Fruit fly (Drosophila melanogaster) whole organism, embryonic: ENCODE measurements around the gene bun.

Source experiments
- Aef1 ChIP-seq: fragments of 200-800 bp; sonication (Bioruptor generic); IDR thresholded peaks from 3 replicates; pipeline ENCODE4 v1.3.6; 2022; ENCODE audit warnings: missing biosample characterization, missing genetic modification characterization
- Blimp-1 ChIP-seq: fragments of 200-800 bp; sonication (Bioruptor generic); optimal IDR thresholded peaks from 3 replicates; lab custom pipeline; 2018; ENCODE audit warnings: missing biosample characterization, missing genetic modification characterization, mild to moderate bottlenecking, moderate library complexity, missing genetic modification reagents
- CG10267 ChIP-seq: fragments of 200-800 bp; sonication (Bioruptor generic); optimal IDR thresholded peaks from 2 replicates; lab custom pipeline; 2018; ENCODE audit warnings: missing biosample characterization, mild to moderate bottlenecking, missing genetic modification characterization, moderate library complexity
- CG10431 ChIP-seq: fragments of 200-800 bp; sonication (Bioruptor generic); optimal IDR thresholded peaks from 3 replicates; lab custom pipeline; 2018; ENCODE audit warnings: missing biosample characterization, mild to moderate bottlenecking, missing genetic modification characterization
- CG10654 ChIP-seq: fragments of 200-800 bp; sonication (Bioruptor generic); optimal IDR thresholded peaks from 2 replicates; lab custom pipeline; 2016; ENCODE audit warnings: missing biosample characterization, missing genetic modification characterization
- CG10979 ChIP-seq: fragments of 200-800 bp; sonication (Bioruptor generic); optimal IDR thresholded peaks from 2 replicates; lab custom pipeline; 2018; ENCODE audit warnings: missing biosample characterization, mild to moderate bottlenecking, missing genetic modification characterization, moderate library complexity
- CG12071 ChIP-seq: fragments of 200-800 bp; sonication (Bioruptor generic); optimal IDR thresholded peaks from 3 replicates; lab custom pipeline; 2018; ENCODE audit warnings: missing biosample characterization, mild to moderate bottlenecking, missing genetic modification characterization
- CG13296 ChIP-seq: fragments of 200-800 bp; sonication (Bioruptor generic); optimal IDR thresholded peaks from 3 replicates; lab custom pipeline; 2018; ENCODE audit warnings: missing biosample characterization, mild to moderate bottlenecking, missing genetic modification characterization
- CG13424 ChIP-seq: fragments of 200-800 bp; sonication (Bioruptor generic); optimal IDR thresholded peaks from 2 replicates; lab custom pipeline; 2019; ENCODE audit warnings: missing biosample characterization, mild to moderate bottlenecking, missing genetic modification characterization, moderate library complexity
- CG15011 ChIP-seq: fragments of 200-800 bp; sonication (Bioruptor generic); optimal IDR thresholded peaks from 3 replicates; lab custom pipeline; 2018; ENCODE audit warnings: missing biosample characterization, mild to moderate bottlenecking, missing genetic modification characterization
- CG15073 ChIP-seq: fragments of 200-800 bp; sonication (Bioruptor generic); optimal IDR thresholded peaks from 2 replicates; lab custom pipeline; 2016; ENCODE audit warnings: missing biosample characterization, missing genetic modification characterization
- CG15269 ChIP-seq: fragments of 200-800 bp; sonication (Bioruptor generic); optimal IDR thresholded peaks from 2 replicates; lab custom pipeline; 2018; ENCODE audit warnings: missing biosample characterization, mild to moderate bottlenecking, missing genetic modification characterization, moderate library complexity
- CG1647 ChIP-seq: fragments of 200-800 bp; sonication (Bioruptor generic); optimal IDR thresholded peaks from 3 replicates; lab custom pipeline; 2016; ENCODE audit warnings: missing biosample characterization, missing genetic modification characterization
- CG17186 ChIP-seq: fragments of 200-800 bp; sonication (Bioruptor generic); optimal IDR thresholded peaks from 3 replicates; lab custom pipeline; 2017; ENCODE audit warnings: missing biosample characterization, missing genetic modification reagents, missing genetic modification characterization
- CG17328 ChIP-seq: fragments of 200-800 bp; sonication (Bioruptor generic); IDR thresholded peaks from 2 replicates; pipeline ENCODE4 v1.3.6; 2022; ENCODE audit warnings: missing biosample characterization, missing genetic modification characterization
- CG18262 ChIP-seq: fragments of 200-800 bp; optimal IDR thresholded peaks from 3 replicates; lab custom pipeline; 2019; ENCODE audit warnings: missing biosample characterization, mild to moderate bottlenecking, missing genetic modification characterization, moderate library complexity
- CG2202 ChIP-seq: fragments of 200-800 bp; sonication (Bioruptor generic); optimal IDR thresholded peaks from 2 replicates; lab custom pipeline; 2018; ENCODE audit warnings: missing biosample characterization, mild to moderate bottlenecking, missing genetic modification characterization
- CG3847 ChIP-seq: fragments of 200-800 bp; sonication (Bioruptor generic); IDR thresholded peaks from 2 replicates; pipeline ENCODE4 v1.3.6; 2022; ENCODE audit warnings: missing biosample characterization, missing genetic modification characterization
- CG4404 ChIP-seq: fragments of 200-800 bp; sonication (Bioruptor generic); IDR thresholded peaks from 2 replicates; pipeline ENCODE4 v1.3.6; 2022; ENCODE audit warnings: missing biosample characterization, missing genetic modification characterization
- CG4820 ChIP-seq: fragments of 200-800 bp; sonication (Bioruptor generic); optimal IDR thresholded peaks from 3 replicates; lab custom pipeline; 2016; ENCODE audit warnings: missing biosample characterization, missing genetic modification characterization
- CG8478 ChIP-seq: fragments of >200 bp; optimal IDR thresholded peaks from 2 replicates; lab custom pipeline; 2018
- CG9437 ChIP-seq: fragments of 200-800 bp; sonication (Bioruptor generic); optimal IDR thresholded peaks from 2 replicates; lab custom pipeline; 2018; ENCODE audit warnings: missing biosample characterization, mild to moderate bottlenecking, missing genetic modification characterization
- CHES-1-like ChIP-seq: fragments of 200-800 bp; sonication (Bioruptor generic); optimal IDR thresholded peaks from 2 replicates; lab custom pipeline; 2016; ENCODE audit warnings: missing biosample characterization, missing genetic modification characterization
- Dip2 ChIP-seq: fragments of 200-800 bp; sonication (Bioruptor generic); IDR thresholded peaks from 2 replicates; pipeline ENCODE4 v1.3.6; 2022; ENCODE audit warnings: missing biosample characterization, missing genetic modification characterization
- E2f2 ChIP-seq: fragments of 200-800 bp; sonication (Bioruptor generic); IDR thresholded peaks from 2 replicates; pipeline ENCODE4 v1.3.6; 2022; ENCODE audit warnings: missing biosample characterization, missing genetic modification characterization
- Ets65A ChIP-seq: fragments of 200-800 bp; sonication (Bioruptor generic); peaks from one replicate; lab custom pipeline; 2016; ENCODE audit warnings: missing biosample characterization, missing genetic modification characterization
- HHEX ChIP-seq: fragments of 200-800 bp; sonication (Bioruptor generic); optimal IDR thresholded peaks from 3 replicates; lab custom pipeline; 2017; ENCODE audit warnings: missing biosample characterization, mild to moderate bottlenecking, missing genetic modification characterization, missing genetic modification reagents
- HLH3B ChIP-seq: fragments of 200-800 bp; sonication (Bioruptor generic); IDR thresholded peaks from 2 replicates; pipeline ENCODE4 v1.3.6; 2022; ENCODE audit warnings: missing biosample characterization, missing genetic modification characterization
- PHDP ChIP-seq: fragments of 200-800 bp; sonication (Bioruptor generic); optimal IDR thresholded peaks from 3 replicates; lab custom pipeline; 2018; ENCODE audit warnings: missing biosample characterization, mild to moderate bottlenecking, missing genetic modification characterization, moderate library complexity
- Ptx1 ChIP-seq: fragments of 200-800 bp; sonication (Bioruptor generic); IDR thresholded peaks from 2 replicates; pipeline ENCODE4 v1.3.6; 2022; ENCODE audit warnings: missing biosample characterization, missing genetic modification characterization
- Ravus ChIP-seq: fragments of 200-800 bp; sonication (Bioruptor generic); IDR thresholded peaks from 2 replicates; pipeline ENCODE4 v1.3.6; 2022; ENCODE audit warnings: missing biosample characterization, missing genetic modification characterization
- Scr ChIP-seq: fragments of 200-800 bp; sonication (Bioruptor generic); IDR thresholded peaks from 2 replicates; pipeline ENCODE4 v1.3.6; 2022; ENCODE audit warnings: missing biosample characterization, missing genetic modification characterization; ENCODE audit not compliant: partially characterized antibody
- chm ChIP-seq: fragments of 200-800 bp; sonication (Bioruptor generic); IDR thresholded peaks from 2 replicates; pipeline ENCODE4 v1.3.6; 2022; ENCODE audit warnings: missing biosample characterization, missing genetic modification characterization
- crc ChIP-seq: fragments of 200-800 bp; sonication (Bioruptor generic); optimal IDR thresholded peaks from 2 replicates; lab custom pipeline; 2016; ENCODE audit warnings: missing biosample characterization, missing genetic modification characterization
- dan ChIP-seq: fragments of 200-800 bp; sonication (Bioruptor generic); IDR thresholded peaks from 2 replicates; pipeline ENCODE4 v1.3.6; 2022; ENCODE audit warnings: missing biosample characterization, missing genetic modification characterization
- danr ChIP-seq: fragments of 200-800 bp; sonication (Bioruptor generic); IDR thresholded peaks from 2 replicates; pipeline ENCODE4 v1.3.6; 2022; ENCODE audit warnings: missing biosample characterization, missing genetic modification characterization
- dpn ChIP-seq, 2 experiments: fragments of 200-800 bp; sonication (Bioruptor generic); optimal IDR thresholded peaks; 3 replicates each; lab custom pipeline; 2016; ENCODE audit warnings: missing biosample characterization in 2 of 2, missing genetic modification characterization in 2 of 2
- dysf ChIP-seq: fragments of 200-800 bp; sonication (Bioruptor generic); IDR thresholded peaks from 3 replicates; pipeline ENCODE4 v1.3.6; 2022; ENCODE audit warnings: missing biosample characterization, missing genetic modification characterization
- ems ChIP-seq: fragments of 200-800 bp; sonication (Bioruptor generic); optimal IDR thresholded peaks from 3 replicates; lab custom pipeline; 2016; ENCODE audit warnings: missing biosample characterization, missing genetic modification characterization
- lilli ChIP-seq: fragments of 200-800 bp; sonication (Bioruptor generic); optimal IDR thresholded peaks from 3 replicates; lab custom pipeline; 2016; ENCODE audit warnings: missing biosample characterization, missing genetic modification characterization
- lola ChIP-seq, 3 experiments: fragments of >200 bp in 2 of 3; fragments of 200-800 bp in 1 of 3; sonication (Bioruptor generic) in 1 of 3; optimal IDR thresholded peaks; 2 replicates each; lab custom pipeline; 2017 to 2019; ENCODE audit warnings: missing biosample characterization in 3 of 3, missing genetic modification characterization in 3 of 3, mild to moderate bottlenecking in 1 of 3, moderate library complexity in 1 of 3
- luna ChIP-seq: fragments of 200-800 bp; sonication (Bioruptor generic); optimal IDR thresholded peaks from 2 replicates; lab custom pipeline; 2016; ENCODE audit warnings: missing biosample characterization, missing genetic modification characterization
- nau ChIP-seq: fragments of 200-800 bp; sonication (Bioruptor generic); optimal IDR thresholded peaks from 3 replicates; lab custom pipeline; 2017; ENCODE audit warnings: missing biosample characterization, mild to moderate bottlenecking, missing genetic modification characterization, missing genetic modification reagents
- p53 ChIP-seq: fragments of 200-800 bp; sonication (Bioruptor generic); optimal IDR thresholded peaks from 2 replicates; lab custom pipeline; 2016; ENCODE audit warnings: missing biosample characterization, missing genetic modification characterization
- pan ChIP-seq, 4 experiments: fragments of >200 bp in 3 of 4; fragments of 200-800 bp in 1 of 4; sonication (Bioruptor generic) in 1 of 4; optimal IDR thresholded peaks in 3 of 4; IDR thresholded peaks in 1 of 4; 2 replicates each; pipeline versions ENCODE4 v1.3.6 to Lab custom; 2017 to 2022; ENCODE audit warnings: missing biosample characterization in 2 of 4, missing genetic modification characterization in 2 of 4, mixed read lengths in 1 of 4
- pb ChIP-seq: fragments of 200-800 bp; sonication (Bioruptor generic); optimal IDR thresholded peaks from 3 replicates; lab custom pipeline; 2016; ENCODE audit warnings: missing biosample characterization, missing genetic modification characterization
- slou ChIP-seq: fragments of 200-800 bp; sonication (Bioruptor generic); optimal IDR thresholded peaks from 3 replicates; lab custom pipeline; 2016; ENCODE audit warnings: missing biosample characterization, missing genetic modification characterization
- tup ChIP-seq: fragments of 200-800 bp; sonication (Bioruptor generic); optimal IDR thresholded peaks from 2 replicates; lab custom pipeline; 2016; ENCODE audit warnings: missing biosample characterization, mild to moderate bottlenecking, missing genetic modification characterization, moderate library complexity
- zen2 ChIP-seq: fragments of 200-800 bp; sonication (Bioruptor generic); IDR thresholded peaks from 3 replicates; pipeline ENCODE4 v1.3.6; 2022; ENCODE audit warnings: missing biosample characterization, missing genetic modification characterization; ENCODE audit not compliant: partially characterized antibody
- zfh1 ChIP-seq: fragments of 200-800 bp; sonication (Bioruptor generic); IDR thresholded peaks from 3 replicates; pipeline ENCODE4 v1.3.6; 2022; ENCODE audit warnings: missing biosample characterization, missing genetic modification characterization

The bun gene

dm6 chr2L:12457715-12458114, 88.7 kb downstream of the bun start (continued):
- TF ChIP-seq CG9437, result no peak
- no peak for TF ChIP-seq CG4404 (GFP tag; lab: Robert Waterston, UW)
- TF ChIP-seq Dip2 (GFP tag; lab: Robert Waterston, UW), result no peak

dm6 chr2L:12457201-12457600, 89.2 kb downstream of the bun start:
- TF ChIP-seq HLH3B (GFP tag; lab: Robert Waterston, UW) (no peak), lola (GFP tag; optimal IDR thresholded peaks at IDR 0.05; lab: Kevin White, UChicago) (peak in 1 of 3 experiments; percentile 43), E2f2 (GFP tag; lab: Robert Waterston, UW) (peak; percentile 24; the same call in 1 of the 2 replicates), Aef1 (GFP tag; lab: Robert Waterston, UW) (no peak), pan (optimal IDR thresholded peaks at IDR 0.05; lab: Kevin White, UChicago) (no peak), pan (GFP tag; optimal IDR thresholded peaks at IDR 0.05 in 1 of 2, IDR thresholded peaks at IDR 0.05 in 1 of 2) (no peak), danr (GFP tag; lab: Robert Waterston, UW) (no peak), CG17186 (no peak), Scr (GFP tag; lab: Robert Waterston, UW) (0 out of 2 replicates have a peak, but pooled peaks have one; percentile 12), chm (GFP tag; lab: Robert Waterston, UW) (peak; percentile 42; the same call in 1 of the 2 replicates), CG15073 (no peak), crc (no peak), CG1647 (GFP tag; lab: Kevin White, UChicago) (no peak), nau (GFP tag; lab: Kevin White, UChicago) (no peak), CG18262 (tag; lab: Kevin White, UChicago) (no peak), CG15269 (tag; lab: Kevin White, UChicago) (no peak), pb (GFP tag; lab: Kevin White, UChicago) (no peak), CG4820 (no peak), CG10979 (tag; lab: Kevin White, UChicago) (no peak), ems (no peak), CG8478 (lab: Kevin White, UChicago) (peak; percentile 6), CG10267 (tag; lab: Kevin White, UChicago) (no peak), HHEX (GFP tag; lab: Kevin White, UChicago) (peak; percentile 13), CG13296 (peak; percentile 10), Blimp-1 (GFP tag; lab: Kevin White, UChicago) (peak; percentile 59), lilli (GFP tag; lab: Kevin White, UChicago) (no peak), CHES-1-like (no peak), CG3847 (GFP tag; lab: Robert Waterston, UW) (no peak), CG10431 (GFP tag; lab: Kevin White, UChicago) (no peak), CG2202 (tag; lab: Kevin White, UChicago) (peak; percentile 18), PHDP (tag; lab: Kevin White, UChicago) (no peak), dysf (GFP tag; lab: Robert Waterston, UW) (no peak), CG15011 (GFP tag; lab: Kevin White, UChicago) (no peak), CG13424 (peak; percentile 0), Ptx1 (GFP tag; lab: Robert Waterston, UW) (no peak), zen2 (GFP tag; lab: Robert Waterston, UW) (0 out of 3 replicates have a peak, but pooled peaks have one; percentile 25), Ets65A (GFP tag; lab: Kevin White, UChicago) (no peak), p53 (no peak), dan (GFP tag; lab: Robert Waterston, UW) (no peak), CG17328 (GFP tag; lab: Robert Waterston, UW) (no peak), slou (no peak), CG10654 (no peak), zfh1 (GFP tag; lab: Robert Waterston, UW) (no peak), CG12071 (GFP tag; lab: Kevin White, UChicago) (no peak), Ravus (no peak), tup (GFP tag; lab: Kevin White, UChicago) (no peak), dpn (GFP tag; optimal IDR thresholded peaks at IDR 0.05; lab: Kevin White, UChicago) (no peak), luna (GFP tag; lab: Kevin White, UChicago) (no peak)
